Fruit fly (Drosophila melanogaster) ovary, adult (tissue): ENCODE results near the gene CG16978.
A peak's percentile ranks its signal among the peaks of the same experiment; 100 is the strongest.

Experiments
- CG17801 ChIP-seq: fragments of 200-800 bp; optimal IDR thresholded peaks from 2 replicates; lab custom pipeline; 2019; ENCODE audit warnings: missing biosample characterization, mild to moderate bottlenecking, missing genetic modification characterization, moderate library complexity; ENCODE audit not compliant: partially characterized antibody

CG16978 gene

dm6 chr2L:13146254-13146653 lies 2.8 kb upstream of the CG16978 start:
- no peak for TF ChIP-seq CG17801 (GFP tag; lab: Kevin White, UChicago)

dm6 chr2L:13145035-13145683 lies 1.7 kb upstream of the CG16978 start:
- TF ChIP-seq CG17801 (GFP tag; lab: Kevin White, UChicago), result peak; percentile 39

DNA sequence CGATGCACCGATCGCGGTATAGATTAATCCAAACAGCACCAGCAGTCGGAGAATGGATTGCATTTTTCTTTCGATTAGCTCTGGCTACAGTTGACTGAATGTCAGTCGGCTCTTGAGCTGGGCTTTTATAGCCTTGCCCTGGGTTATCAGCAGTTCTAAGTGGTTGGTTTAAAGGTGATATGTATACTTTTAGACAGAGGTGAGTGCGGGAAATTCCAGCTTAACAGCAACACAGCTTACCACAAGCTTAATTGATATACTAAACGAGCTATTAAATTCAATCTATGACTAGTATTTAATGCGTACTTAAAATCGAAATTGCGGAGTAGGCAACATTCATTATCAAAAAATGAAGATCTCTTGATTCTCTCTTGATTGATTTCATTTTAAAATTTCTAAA lies 619 bp downstream of the CG16978 start, which contains the start of gene CG9928:
CG9928 (minus strand) TSS at position 101 of the 400 bp plus-strand sequence.
- TF ChIP-seq CG17801 (GFP tag; lab: Kevin White, UChicago), result no peak

DNA sequence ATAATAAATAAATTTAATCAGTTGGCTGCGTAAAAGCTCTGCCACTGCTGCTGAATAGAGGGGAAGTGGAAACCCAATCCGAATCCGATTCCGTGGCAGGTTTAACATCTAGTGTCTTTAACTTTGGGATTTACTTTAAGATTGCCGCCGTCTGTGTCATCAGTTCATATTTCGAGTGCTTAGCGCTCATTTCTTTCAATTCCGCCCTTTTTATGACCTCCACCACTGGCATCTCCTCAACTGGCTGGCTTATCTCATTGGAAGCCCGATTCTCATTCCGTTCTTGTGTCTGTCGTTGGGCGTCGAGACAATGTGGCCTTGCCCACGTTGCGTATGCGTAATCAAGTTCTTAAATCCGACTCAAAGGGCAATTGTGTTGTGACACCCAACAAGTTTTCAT lies 2.5 kb downstream of the CG16978 start:
- TF ChIP-seq CG17801 (GFP tag; lab: Kevin White, UChicago), result no peak

DNA sequence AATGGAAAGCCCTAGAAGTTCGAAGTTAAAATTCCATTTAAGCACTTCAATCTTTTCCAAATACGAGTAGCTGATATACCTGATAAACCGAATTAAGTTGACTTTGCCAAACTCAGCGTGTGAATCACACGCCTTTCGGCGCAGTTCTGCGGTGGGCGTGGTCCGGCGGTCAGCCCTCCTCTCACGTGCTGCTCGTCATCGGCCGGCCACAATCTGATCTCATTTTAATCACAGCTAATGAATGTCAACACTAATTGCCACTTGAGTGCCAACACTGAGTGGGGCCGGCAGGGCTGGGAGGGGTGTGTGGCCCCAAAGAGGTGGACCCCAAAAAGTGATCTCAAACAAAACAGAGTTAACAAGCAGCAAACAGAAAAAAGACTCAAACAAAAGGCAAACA lies 7.5 kb downstream of the CG16978 start:
- TF ChIP-seq CG17801 (GFP tag; lab: Kevin White, UChicago), result no peak

DNA sequence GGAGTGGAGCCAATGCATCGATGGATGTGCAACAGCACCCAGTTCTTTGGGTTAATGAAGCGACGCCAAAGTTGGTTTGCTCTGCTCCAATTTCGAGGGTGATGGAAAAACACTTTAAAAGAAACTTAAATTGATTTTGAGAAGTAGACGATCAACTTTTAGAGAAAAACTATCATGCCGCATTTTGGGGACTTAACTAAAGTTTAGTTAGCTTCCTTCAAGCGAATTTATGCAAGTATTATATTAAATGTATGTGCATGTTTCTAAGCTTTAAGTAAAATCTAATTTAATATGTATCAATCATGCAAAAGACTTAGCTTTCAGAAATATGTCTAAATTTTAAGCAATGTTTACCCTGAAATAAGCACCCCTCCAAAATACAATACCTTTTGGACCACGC lies 13.1 kb downstream of the CG16978 start, which contains the start of gene CG5122:
CG5122 (plus strand) TSS at position 301 of the 400 bp plus-strand sequence.
- no peak for TF ChIP-seq CG17801 (GFP tag; lab: Kevin White, UChicago)

dm6 chr2L:13122526-13122925 lies 20.9 kb downstream of the CG16978 start:
- TF ChIP-seq CG17801 (GFP tag; lab: Kevin White, UChicago), result no peak

DNA sequence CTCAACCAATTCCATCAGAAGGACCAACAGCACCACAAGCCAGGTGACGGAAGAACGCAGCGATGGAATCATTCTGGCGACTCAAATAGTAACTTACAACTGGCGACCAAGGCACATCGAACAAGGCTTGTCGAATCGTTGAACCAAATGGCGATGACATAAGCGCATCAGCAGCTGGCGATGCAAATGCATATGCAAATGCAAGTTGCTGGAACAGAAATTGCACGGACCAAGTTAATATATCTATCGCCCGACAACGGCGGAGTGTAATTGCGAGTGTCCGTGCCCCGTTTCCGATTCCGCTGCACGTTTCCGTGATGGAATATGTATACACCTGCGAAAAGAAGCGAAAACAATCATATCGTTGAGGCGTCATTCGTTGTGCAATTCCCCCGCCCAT lies 24.4 kb downstream of the CG16978 start, which contains the start of the genes CG44198 and CG43050:
CG44198 (minus strand) TSS at position 101 of the 400 bp plus-strand sequence.
CG43050 (plus strand) TSS at position 261 of the 400 bp plus-strand sequence.
- TF ChIP-seq CG17801 (GFP tag; lab: Kevin White, UChicago), result no peak

DNA sequence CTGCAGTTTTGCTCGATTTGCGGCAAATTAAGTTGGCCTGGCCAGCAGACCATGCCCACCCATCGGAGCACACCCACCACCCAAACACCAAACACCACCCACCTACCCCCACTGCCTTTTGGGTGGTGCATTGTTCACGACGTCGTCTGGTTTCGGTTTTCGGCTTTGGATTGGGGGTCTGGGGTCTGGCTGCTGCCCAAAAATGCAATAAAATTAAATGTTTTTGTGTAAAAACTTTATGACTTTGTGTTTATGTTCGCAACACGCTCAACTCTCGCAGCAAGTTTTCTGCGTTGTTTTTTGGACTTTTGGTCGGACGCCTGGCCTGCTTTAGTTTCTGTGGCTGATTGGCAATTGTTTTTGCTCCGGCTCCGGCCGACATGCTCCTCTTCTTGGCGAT lies 26.7 kb downstream of the CG16978 start:
- no peak for TF ChIP-seq CG17801 (GFP tag; lab: Kevin White, UChicago)

dm6 chr2L:13113580-13113979 lies 29.8 kb downstream of the CG16978 start:
- TF ChIP-seq CG17801 (GFP tag; lab: Kevin White, UChicago), result no peak

DNA sequence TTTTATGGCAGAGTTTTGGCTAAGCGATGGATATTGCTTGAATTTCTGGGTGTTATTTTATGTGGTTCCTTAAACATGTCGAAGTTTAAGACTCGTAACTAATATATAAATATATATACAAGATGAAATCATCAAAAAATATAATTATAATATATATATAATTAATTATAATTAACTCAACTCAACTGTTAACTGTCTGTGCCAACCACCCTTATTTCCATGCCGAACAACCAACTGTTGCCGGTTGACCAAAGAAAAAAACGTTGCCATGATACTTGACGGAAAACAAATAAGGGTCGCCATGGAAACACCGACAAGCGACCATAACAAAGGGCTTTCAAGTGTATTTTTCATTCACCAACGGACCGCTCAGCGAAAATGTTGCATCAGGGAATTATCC lies 36.9 kb downstream of the CG16978 start, which contains the start of gene Ttc30:
Ttc30 (plus strand) TSS at position 301 of the 400 bp plus-strand sequence.
- TF ChIP-seq CG17801 (GFP tag; lab: Kevin White, UChicago), result no peak

DNA sequence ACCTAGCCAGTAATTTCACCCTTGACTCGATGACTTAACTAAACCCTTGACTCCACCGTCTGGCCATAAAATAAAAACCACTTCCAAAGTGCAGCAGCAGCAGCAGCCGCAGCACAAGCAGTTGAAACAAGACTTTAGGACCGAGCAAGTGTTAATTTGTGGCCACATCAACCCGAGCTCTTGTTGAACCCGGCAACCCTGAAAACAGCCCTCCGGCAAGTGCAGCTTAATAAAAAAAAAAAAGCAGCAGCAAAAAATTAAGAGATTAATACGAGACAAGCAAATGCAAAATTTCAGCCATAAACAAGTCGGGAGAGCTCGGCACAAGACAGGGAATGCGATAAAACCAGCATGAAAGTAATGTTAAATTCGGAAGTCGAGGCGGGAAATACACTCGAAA lies 38.6 kb downstream of the CG16978 start:
- TF ChIP-seq CG17801 (GFP tag; lab: Kevin White, UChicago), result no peak

DNA sequence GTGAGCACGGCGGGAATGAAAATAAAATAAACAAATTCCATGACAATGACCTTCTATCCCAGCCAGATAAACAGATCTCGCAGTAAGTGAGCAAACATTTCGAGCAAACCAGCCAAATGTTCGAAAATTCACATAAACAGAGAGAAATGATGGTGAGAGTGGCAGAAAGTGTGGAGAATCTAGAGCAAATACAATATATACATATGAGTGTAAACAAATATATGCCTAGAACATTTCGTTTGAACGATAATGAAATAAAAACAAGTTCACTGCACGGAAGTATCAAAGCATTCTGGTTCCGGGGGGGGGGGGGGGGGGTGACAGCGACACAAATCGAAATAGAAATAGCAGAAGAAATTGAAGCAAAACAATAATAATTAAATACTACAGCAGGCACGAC lies 41.9 kb downstream of the CG16978 start:
- TF ChIP-seq CG17801 (GFP tag; lab: Kevin White, UChicago), result no peak

dm6 chr2L:13098301-13098700 lies 45.1 kb downstream of the CG16978 start:
- no peak for TF ChIP-seq CG17801 (GFP tag; lab: Kevin White, UChicago)

dm6 chr2L:13097200-13097599 lies 46.2 kb downstream of the CG16978 start:
- TF ChIP-seq CG17801 (GFP tag; lab: Kevin White, UChicago), result no peak

dm6 chr2L:13095805-13096204 lies 47.6 kb downstream of the CG16978 start:
- TF ChIP-seq CG17801 (GFP tag; lab: Kevin White, UChicago), result no peak
